Worm (Caenorhabditis elegans) whole organism, L1 larva: ENCODE data around the gene php-3.

ENCODE experiments used
- C04F5.9 ChIP-seq: sonication (generic microtip); optimal IDR thresholded peaks from 2 replicates; lab custom pipeline; 2016; ENCODE audit warnings: missing genetic modification characterization, missing compliant biosample characterization
- alr-1 ChIP-seq: fragments of 200-800 bp; sonication (Bioruptor generic); optimal IDR thresholded peaks from 2 replicates; lab custom pipeline; 2018; ENCODE audit warnings: borderline replicate concordance, mild to moderate bottlenecking, missing genetic modification characterization, missing compliant biosample characterization
- aly-2 ChIP-seq: fragments of 150-350 bp; optimal IDR thresholded peaks from 2 replicates; lab custom pipeline; 2014; ENCODE audit warnings: missing biosample characterization, missing genetic modification characterization
- ama-1 ChIP-seq: fragments of 150-350 bp; optimal IDR thresholded peaks from 2 replicates; lab custom pipeline; 2014
- ceh-88 ChIP-seq: fragments of 200-800 bp; sonication (Bioruptor generic); IDR thresholded peaks from 2 replicates; pipeline ENCODE4 v1.3.6; 2022; ENCODE audit warnings: missing genetic modification characterization, missing compliant biosample characterization
- ces-1 ChIP-seq: fragments of 150-350 bp; optimal IDR thresholded peaks from 2 replicates; lab custom pipeline; 2014; ENCODE audit warnings: missing biosample characterization, missing genetic modification reagents, missing genetic modification characterization
- dpl-1 ChIP-seq, 3 experiments: fragments of 150-350 bp in 2 of 3; sonication (generic microtip) in 1 of 3; optimal IDR thresholded peaks; 2 replicates each; lab custom pipeline; 2014 to 2017; ENCODE audit warnings: missing biosample characterization in 3 of 3, missing genetic modification characterization in 3 of 3, missing genetic modification reagents in 3 of 3
- efl-1 ChIP-seq, 4 experiments: fragments of 150-350 bp; optimal IDR thresholded peaks in 3 of 4; peaks in 1 of 4; 1 replicate in 1 of 4; 2 replicates in 3 of 4; lab custom pipeline; 2014; ENCODE audit warnings: missing biosample characterization in 2 of 4, missing genetic modification characterization in 2 of 4, missing genetic modification reagents in 2 of 4
- efl-3 ChIP-seq: fragments of 200-800 bp; sonication (Bioruptor generic); optimal IDR thresholded peaks from 2 replicates; lab custom pipeline; 2018; ENCODE audit warnings: mild to moderate bottlenecking, missing genetic modification characterization, missing compliant biosample characterization
- elt-3 ChIP-seq, 6 experiments: fragments of 150-350 bp in 1 of 6; sonication (generic microtip); optimal IDR thresholded peaks; 2 replicates each; lab custom pipeline; 2017 to 2018; ENCODE audit warnings: missing biosample characterization in 6 of 6, missing genetic modification characterization in 6 of 6, inconsistent platforms in 1 of 6
- fkh-10 ChIP-seq: sonication (generic microtip); optimal IDR thresholded peaks from 2 replicates; lab custom pipeline; 2017; ENCODE audit warnings: missing biosample characterization, missing genetic modification reagents, missing genetic modification characterization
- fkh-4 ChIP-seq: sonication (generic microtip); optimal IDR thresholded peaks from 2 replicates; lab custom pipeline; 2016; ENCODE audit warnings: missing compliant biosample characterization, missing genetic modification characterization, borderline replicate concordance
- fkh-8 ChIP-seq: sonication (generic microtip); optimal IDR thresholded peaks from 2 replicates; lab custom pipeline; 2016; ENCODE audit warnings: mild to moderate bottlenecking, missing genetic modification characterization, missing compliant biosample characterization
- fos-1 ChIP-seq: fragments of 150-350 bp; optimal IDR thresholded peaks from 2 replicates; lab custom pipeline; 2014; ENCODE audit warnings: missing biosample characterization, missing genetic modification characterization
- hpl-2 ChIP-seq: fragments of 150-350 bp; optimal IDR thresholded peaks from 2 replicates; lab custom pipeline; 2014; ENCODE audit warnings: missing biosample characterization, missing genetic modification reagents, missing genetic modification characterization
- irx-1 ChIP-seq: sonication (generic microtip); optimal IDR thresholded peaks from 2 replicates; lab custom pipeline; 2016; ENCODE audit warnings: missing genetic modification characterization, missing compliant biosample characterization
- isw-1 ChIP-seq: fragments of 200-800 bp; sonication (Bioruptor generic); IDR thresholded peaks from 2 replicates; pipeline ENCODE4 v1.3.6; 2022; ENCODE audit warnings: missing genetic modification characterization, missing compliant biosample characterization
- lin-13 ChIP-seq: fragments of 150-350 bp; optimal IDR thresholded peaks from 2 replicates; lab custom pipeline; 2014; ENCODE audit warnings: missing biosample characterization, missing genetic modification reagents, missing genetic modification characterization
- lin-35 ChIP-seq, 2 experiments: fragments of 150-350 bp; optimal IDR thresholded peaks; 2 replicates each; lab custom pipeline; 2014; ENCODE audit warnings: missing biosample characterization in 2 of 2, missing genetic modification characterization in 2 of 2, missing genetic modification reagents in 2 of 2
- lir-3 ChIP-seq: sonication (generic microtip); optimal IDR thresholded peaks from 2 replicates; lab custom pipeline; 2016; ENCODE audit warnings: mild to moderate bottlenecking, missing genetic modification characterization, moderate library complexity, missing compliant biosample characterization; ENCODE audit not compliant: poor library complexity
- lsy-2 ChIP-seq, 2 experiments: fragments of 150-350 bp; optimal IDR thresholded peaks; 2 replicates each; lab custom pipeline; 2014; ENCODE audit warnings: missing biosample characterization in 2 of 2, missing genetic modification characterization in 2 of 2
- mab-9 ChIP-seq: fragments of 200-800 bp; sonication (Bioruptor generic); IDR thresholded peaks from 2 replicates; pipeline ENCODE4 v1.3.6; 2022; ENCODE audit warnings: missing genetic modification reagents, missing genetic modification characterization, missing compliant biosample characterization
- mdl-1 ChIP-seq, 2 experiments: fragments of 150-350 bp; optimal IDR thresholded peaks; 2 replicates each; lab custom pipeline; 2014 to 2017; ENCODE audit warnings: missing biosample characterization in 2 of 2, missing genetic modification characterization in 2 of 2, inconsistent platforms in 1 of 2
- mep-1 ChIP-seq: fragments of 150-350 bp; optimal IDR thresholded peaks from 2 replicates; lab custom pipeline; 2014; ENCODE audit warnings: missing biosample characterization, missing genetic modification characterization
- nhr-11 ChIP-seq: fragments of 150-350 bp; optimal IDR thresholded peaks from 2 replicates; lab custom pipeline; 2014; ENCODE audit warnings: missing biosample characterization, missing genetic modification characterization
- nhr-20 ChIP-seq: sonication (generic microtip); optimal IDR thresholded peaks from 2 replicates; lab custom pipeline; 2016; ENCODE audit warnings: mild to moderate bottlenecking, missing genetic modification characterization, missing compliant biosample characterization
- nhr-237 ChIP-seq: fragments of 150-350 bp; optimal IDR thresholded peaks from 2 replicates; lab custom pipeline; 2014; ENCODE audit warnings: missing biosample characterization, missing genetic modification characterization
- nhr-47 ChIP-seq: sonication (generic microtip); optimal IDR thresholded peaks from 2 replicates; lab custom pipeline; 2016; ENCODE audit warnings: mild to moderate bottlenecking, missing genetic modification characterization, moderate library complexity, missing compliant biosample characterization
- nhr-71 ChIP-seq: sonication (generic microtip); optimal IDR thresholded peaks from 2 replicates; lab custom pipeline; 2016; ENCODE audit warnings: mild to moderate bottlenecking, missing genetic modification characterization, moderate library complexity, missing compliant biosample characterization
- nhr-76 ChIP-seq: sonication (generic microtip); optimal IDR thresholded peaks from 2 replicates; lab custom pipeline; 2017; ENCODE audit warnings: missing biosample characterization, missing genetic modification characterization
- nhr-77 ChIP-seq: fragments of 150-350 bp; optimal IDR thresholded peaks from 2 replicates; lab custom pipeline; 2014; ENCODE audit warnings: missing biosample characterization, missing genetic modification characterization
- nhr-84 ChIP-seq: sonication (generic microtip); optimal IDR thresholded peaks from 2 replicates; lab custom pipeline; 2017; ENCODE audit warnings: missing biosample characterization, missing genetic modification characterization
- pax-3 ChIP-seq: fragments of 200-800 bp; sonication (Bioruptor generic); optimal IDR thresholded peaks from 2 replicates; lab custom pipeline; 2018; ENCODE audit warnings: mild to moderate bottlenecking, missing genetic modification characterization, moderate library complexity, missing compliant biosample characterization
- pqm-1 ChIP-seq: sonication (generic microtip); optimal IDR thresholded peaks from 3 replicates; lab custom pipeline; 2017; ENCODE audit warnings: missing biosample characterization, missing genetic modification characterization
- sox-4 ChIP-seq: sonication (generic microtip); optimal IDR thresholded peaks from 2 replicates; lab custom pipeline; 2016; ENCODE audit warnings: missing genetic modification characterization, missing compliant biosample characterization
- sptf-1 ChIP-seq: fragments of 150-350 bp; optimal IDR thresholded peaks from 2 replicates; lab custom pipeline; 2014; ENCODE audit warnings: missing biosample characterization, missing genetic modification characterization
- sup-37 ChIP-seq: fragments of 200-800 bp; sonication (Bioruptor generic); optimal IDR thresholded peaks from 2 replicates; lab custom pipeline; 2018; ENCODE audit warnings: mild to moderate bottlenecking, missing genetic modification characterization, missing compliant biosample characterization
- unc-130 ChIP-seq: fragments of 150-350 bp; optimal IDR thresholded peaks from 2 replicates; lab custom pipeline; 2017; ENCODE audit warnings: missing biosample characterization, missing genetic modification characterization, inconsistent platforms
- unc-62 ChIP-seq: fragments of 150-350 bp; optimal IDR thresholded peaks from 2 replicates; lab custom pipeline; 2014; ENCODE audit warnings: missing biosample characterization, missing genetic modification reagents, missing genetic modification characterization
- unc-86 ChIP-seq: sonication (generic microtip); optimal IDR thresholded peaks from 2 replicates; lab custom pipeline; 2016; ENCODE audit warnings: missing genetic modification characterization, missing compliant biosample characterization
- unc-98 ChIP-seq: fragments of 200-800 bp; sonication (Bioruptor generic); IDR thresholded peaks from 2 replicates; pipeline ENCODE4 v1.3.6; 2022; ENCODE audit warnings: missing genetic modification characterization, missing compliant biosample characterization
- zip-4 ChIP-seq: fragments of 200-800 bp; sonication (Bioruptor generic); optimal IDR thresholded peaks from 2 replicates; lab custom pipeline; 2018; ENCODE audit warnings: mild to moderate bottlenecking, missing genetic modification characterization, moderate library complexity, missing compliant biosample characterization
- ztf-4 ChIP-seq: fragments of 150-350 bp; optimal IDR thresholded peaks from 2 replicates; lab custom pipeline; 2014; ENCODE audit warnings: missing biosample characterization, missing genetic modification characterization

Gene php-3

ce11 chrIII:12058429-12058828 is 18.9 kb downstream of the php-3 start, which contains the start of gene arx-3 (continued):
- peak; percentile 60 to 70 for TF ChIP-seq efl-1 (optimal IDR thresholded peaks at IDR 0.05; lab: Kevin White, UChicago)
- peak; percentile 63 to 96 for TF ChIP-seq efl-1 (GFP tag; optimal IDR thresholded peaks at IDR 0.05 in 1 of 2; lab: Kevin White, UChicago)
- TF ChIP-seq lir-3 (tag; lab: Kevin White, UChicago) = no peak
- peak; percentile 21 for TF ChIP-seq fkh-10 (GFP tag; lab: Kevin White, UChicago)
- no peak for TF ChIP-seq elt-3 (tag; optimal IDR thresholded peaks at IDR 0.05; lab: Kevin White, UChicago)
- TF ChIP-seq irx-1 (tag; lab: Kevin White, UChicago) = peak; percentile 21
- TF ChIP-seq mep-1 (tag; lab: Kevin White, UChicago) = peak; percentile 36
- peak; percentile 16 for TF ChIP-seq nhr-20
- TF ChIP-seq unc-98 (GFP tag; lab: Robert Waterston, UW) = no peak
- no peak for TF ChIP-seq sup-37
- no peak for TF ChIP-seq nhr-84 (tag; lab: Kevin White, UChicago)
- TF ChIP-seq isw-1 (GFP tag; lab: Robert Waterston, UW) = peak; percentile 16; the same call in 1 of the 2 replicates
- TF ChIP-seq sox-4 (tag; lab: Kevin White, UChicago) = no peak
- no peak for TF ChIP-seq pqm-1 (tag; lab: Kevin White, UChicago)
- TF ChIP-seq nhr-77 (tag; lab: Kevin White, UChicago) = no peak
- no peak for TF ChIP-seq alr-1 (tag; lab: Kevin White, UChicago)
- no peak for TF ChIP-seq nhr-11
- TF ChIP-seq dpl-1 (GFP tag; optimal IDR thresholded peaks at IDR 0.05; lab: Kevin White, UChicago) = peak; percentile 42 to 65 (median 50)
- TF ChIP-seq ces-1 = no peak
- TF ChIP-seq aly-2 (tag; lab: Kevin White, UChicago) = no peak
- peak; percentile 54 for TF ChIP-seq nhr-71 (tag; lab: Kevin White, UChicago)
- TF ChIP-seq lin-35 (GFP tag; optimal IDR thresholded peaks at IDR 0.05; lab: Kevin White, UChicago) = peak; percentile 54 to 64
- no peak for TF ChIP-seq unc-62
- peak; percentile 69 for TF ChIP-seq unc-130 (tag; lab: Kevin White, UChicago)
- no peak for TF ChIP-seq sptf-1
- TF ChIP-seq zip-4 (GFP tag; lab: Kevin White, UChicago) = no peak
- TF ChIP-seq nhr-76 (tag; lab: Kevin White, UChicago) = no peak
- TF ChIP-seq C04F5.9 (tag; lab: Kevin White, UChicago) = no peak
- no peak for TF ChIP-seq hpl-2 (GFP tag; lab: Kevin White, UChicago)
- TF ChIP-seq fkh-8 (tag; lab: Kevin White, UChicago) = peak; percentile 43
- no peak for TF ChIP-seq efl-3
- TF ChIP-seq, all 84 proteins: peak for 32

ce11 chrIII:12052206-12052605 is 25.1 kb downstream of the php-3 start, which contains the start of gene Y79H2A.3:
Gene Y79H2A.3, minus strand, starts transcription at chrIII:12052306.
- TF ChIP-seq fkh-4 (tag; lab: Kevin White, UChicago) (no peak), unc-86 (tag; lab: Kevin White, UChicago) (no peak), dpl-1 (GFP tag; optimal IDR thresholded peaks at IDR 0.05; lab: Kevin White, UChicago) (no peak), irx-1 (tag; lab: Kevin White, UChicago) (no peak), alr-1 (tag; lab: Kevin White, UChicago) (no peak)

ce11 chrIII:12040999-12041398 is 36.4 kb downstream of the php-3 start, which contains the start of gene Y79H2A.4:
Gene Y79H2A.4, plus strand, starts transcription at chrIII:12041299.
- no peak for TF ChIP-seq ama-1 (lab: Kevin White, UChicago)
- TF ChIP-seq fos-1 (tag; lab: Kevin White, UChicago) = no peak
- TF ChIP-seq, all 84 proteins: peak for 0

DNA sequence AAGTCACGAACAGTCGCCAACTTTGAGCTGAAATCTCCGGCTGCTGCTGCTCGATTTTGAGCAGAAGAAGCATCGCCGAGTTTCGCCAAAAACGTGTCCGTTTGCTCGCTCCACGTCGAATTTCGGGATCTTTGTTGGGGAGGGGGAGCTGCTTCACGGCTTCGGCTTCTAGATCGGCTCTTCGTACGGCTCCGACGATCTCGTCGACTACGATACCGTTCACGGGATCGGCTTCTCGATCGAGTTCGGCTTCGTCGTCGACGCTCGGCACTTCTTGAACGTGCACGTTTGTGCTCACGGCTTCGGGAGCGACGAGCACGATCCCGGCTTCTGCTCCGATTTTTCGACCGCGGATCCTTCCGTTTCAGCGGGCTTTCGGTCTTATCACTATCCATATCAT is 40.1 kb downstream of the php-3 start:
- TF ChIP-seq nhr-77 (tag; lab: Kevin White, UChicago) (no peak), mep-1 (tag; lab: Kevin White, UChicago) (no peak), pax-3 (no peak), unc-98 (GFP tag; lab: Robert Waterston, UW) (no peak), sptf-1 (no peak), fkh-4 (tag; lab: Kevin White, UChicago) (no peak), lir-3 (tag; lab: Kevin White, UChicago) (no peak), mdl-1 (tag; optimal IDR thresholded peaks at IDR 0.05; lab: Kevin White, UChicago) (no peak), isw-1 (GFP tag; lab: Robert Waterston, UW) (no peak), ztf-4 (tag; lab: Kevin White, UChicago) (no peak), ceh-88 (GFP tag; lab: Robert Waterston, UW) (no peak), lin-13 (GFP tag; lab: Kevin White, UChicago) (no peak), mab-9 (GFP tag; lab: Robert Waterston, UW) (no peak), nhr-76 (tag; lab: Kevin White, UChicago) (no peak), ama-1 (lab: Kevin White, UChicago) (no peak), nhr-47 (tag; lab: Kevin White, UChicago) (no peak), dpl-1 (GFP tag; optimal IDR thresholded peaks at IDR 0.05; lab: Kevin White, UChicago) (no peak), nhr-237 (tag; lab: Kevin White, UChicago) (no peak), lsy-2 (tag; optimal IDR thresholded peaks at IDR 0.05; lab: Kevin White, UChicago) (no peak)
